Worm (Caenorhabditis elegans) whole organism, mixed stage, embryonic: ENCODE results near the gene ceh-76.

Source experiments
- ceh-39 ChIP-seq: fragments of 150-350 bp; optimal IDR thresholded peaks from 2 replicates; lab custom pipeline; 2014; ENCODE audit warnings: missing biosample characterization, missing genetic modification characterization
- elt-1 ChIP-seq: sonication (generic microtip); optimal IDR thresholded peaks from 2 replicates; lab custom pipeline; 2017; ENCODE audit warnings: missing genetic modification characterization, mild to moderate bottlenecking, missing compliant biosample characterization, antibody characterized with exemption, moderate library complexity, borderline replicate concordance; ENCODE audit not compliant: insufficient read depth
- ham-2 ChIP-seq: fragments of 200-800 bp; sonication (Bioruptor generic); optimal IDR thresholded peaks from 2 replicates; lab custom pipeline; 2018; ENCODE audit warnings: mild to moderate bottlenecking, missing genetic modification characterization, missing compliant biosample characterization
- lin-13 ChIP-seq: fragments of 150-350 bp; optimal IDR thresholded peaks from 2 replicates; lab custom pipeline; 2014; ENCODE audit warnings: missing biosample characterization, missing genetic modification characterization
- mab-5 ChIP-seq: fragments of 150-350 bp; optimal IDR thresholded peaks from 2 replicates; lab custom pipeline; 2014; ENCODE audit warnings: missing biosample characterization, missing genetic modification characterization
- nhr-12 ChIP-seq: fragments of 150-350 bp; optimal IDR thresholded peaks from 2 replicates; lab custom pipeline; 2014; ENCODE audit warnings: missing biosample characterization, missing genetic modification characterization
- nhr-76 ChIP-seq: sonication (generic microtip); optimal IDR thresholded peaks from 2 replicates; lab custom pipeline; 2017; ENCODE audit warnings: missing biosample characterization, missing genetic modification characterization
- pha-4 ChIP-seq: fragments of 150-350 bp; optimal IDR thresholded peaks from 2 replicates; lab custom pipeline; 2018; ENCODE audit warnings: missing biosample characterization, missing genetic modification reagents, missing genetic modification characterization
- snpc-4 ChIP-seq: fragments of 150-350 bp; optimal IDR thresholded peaks from 2 replicates; lab custom pipeline; 2014; ENCODE audit warnings: missing biosample characterization, missing genetic modification characterization
- sptf-1 ChIP-seq: sonication (generic microtip); optimal IDR thresholded peaks from 2 replicates; lab custom pipeline; 2017; ENCODE audit warnings: mild to moderate bottlenecking, missing genetic modification characterization, moderate library complexity, missing compliant biosample characterization
- tbx-8 ChIP-seq: fragments of 200-800 bp; sonication (Bioruptor generic); optimal IDR thresholded peaks from 2 replicates; lab custom pipeline; 2018; ENCODE audit warnings: mild to moderate bottlenecking, missing genetic modification characterization, moderate library complexity, missing compliant biosample characterization
- unc-120 ChIP-seq: sonication (generic microtip); optimal IDR thresholded peaks from 2 replicates; lab custom pipeline; 2017; ENCODE audit warnings: missing genetic modification characterization, missing compliant biosample characterization; ENCODE audit not compliant: poor library complexity, severe bottlenecking
- unc-39 ChIP-seq: fragments of 150-350 bp; optimal IDR thresholded peaks from 2 replicates; lab custom pipeline; 2014; ENCODE audit warnings: missing biosample characterization, missing genetic modification characterization
- unc-62 ChIP-seq: fragments of 150-350 bp; optimal IDR thresholded peaks from 2 replicates; lab custom pipeline; 2014; ENCODE audit warnings: missing biosample characterization, missing genetic modification reagents, missing genetic modification characterization

DNA sequence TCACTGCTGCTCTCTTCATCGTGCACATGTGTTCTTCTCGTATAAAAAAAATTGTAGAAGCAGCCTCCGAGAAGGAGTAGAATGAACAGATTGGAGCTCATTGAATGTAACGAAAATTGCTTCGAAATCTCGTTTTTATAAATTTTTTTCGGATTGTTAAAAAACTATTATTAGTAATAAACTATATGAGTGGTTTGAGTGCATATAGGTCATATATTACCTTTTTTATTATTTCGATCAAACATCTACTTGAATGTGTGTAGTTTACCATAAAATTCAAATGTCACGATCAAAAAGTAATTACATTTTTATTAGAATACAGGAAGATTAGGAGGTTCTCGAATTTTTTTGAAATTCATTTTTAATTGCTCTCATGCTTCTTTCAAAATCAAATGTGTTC is 41.6 kb downstream of the ceh-76 start, which contains the start of gene clec-216:
- TF ChIP-seq pha-4 (tag; lab: Kevin White, UChicago) (no peak), tbx-8 (GFP tag; lab: Kevin White, UChicago) (no peak), elt-1 (tag; lab: Kevin White, UChicago) (no peak), lin-13 (tag; lab: Kevin White, UChicago) (no peak), unc-39 (tag; lab: Kevin White, UChicago) (no peak), unc-120 (tag; lab: Kevin White, UChicago) (no peak), snpc-4 (no peak), ceh-39 (tag; lab: Kevin White, UChicago) (no peak), mab-5 (tag; lab: Kevin White, UChicago) (no peak), nhr-12 (no peak), nhr-76 (no peak), sptf-1 (tag; lab: Kevin White, UChicago) (no peak), ham-2 (no peak), unc-62 (GFP tag; lab: Kevin White, UChicago) (no peak)
